Worm (Caenorhabditis elegans): ENCODE results near the gene dao-2.

dao-2 gene

DNA sequence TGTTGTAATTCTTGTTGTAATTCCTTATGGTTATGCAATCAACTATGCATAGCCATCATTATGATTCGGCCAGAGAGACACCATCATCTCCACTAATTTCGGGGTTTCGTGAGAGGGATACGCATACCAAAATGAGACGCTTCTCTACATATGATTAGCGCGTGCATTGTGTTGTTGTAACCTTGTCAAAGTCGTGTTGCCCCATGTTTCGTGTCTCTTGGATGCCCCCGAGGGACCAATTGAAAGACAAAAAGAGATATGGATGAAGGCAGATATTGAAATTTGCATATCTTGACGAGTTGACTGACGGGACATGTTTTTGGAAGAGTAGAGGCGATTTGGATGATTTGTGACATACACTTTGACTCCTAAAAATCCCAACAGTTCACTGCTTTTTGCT lies 16.6 kb downstream of the dao-2 start:
- TF ChIP-seq rnt-1 (tag; optimal IDR thresholded peaks at IDR 0.05), result no peak
- peak; percentile 28 for TF ChIP-seq lin-14 (GFP tag; optimal IDR thresholded peaks at IDR 0.05)

DNA sequence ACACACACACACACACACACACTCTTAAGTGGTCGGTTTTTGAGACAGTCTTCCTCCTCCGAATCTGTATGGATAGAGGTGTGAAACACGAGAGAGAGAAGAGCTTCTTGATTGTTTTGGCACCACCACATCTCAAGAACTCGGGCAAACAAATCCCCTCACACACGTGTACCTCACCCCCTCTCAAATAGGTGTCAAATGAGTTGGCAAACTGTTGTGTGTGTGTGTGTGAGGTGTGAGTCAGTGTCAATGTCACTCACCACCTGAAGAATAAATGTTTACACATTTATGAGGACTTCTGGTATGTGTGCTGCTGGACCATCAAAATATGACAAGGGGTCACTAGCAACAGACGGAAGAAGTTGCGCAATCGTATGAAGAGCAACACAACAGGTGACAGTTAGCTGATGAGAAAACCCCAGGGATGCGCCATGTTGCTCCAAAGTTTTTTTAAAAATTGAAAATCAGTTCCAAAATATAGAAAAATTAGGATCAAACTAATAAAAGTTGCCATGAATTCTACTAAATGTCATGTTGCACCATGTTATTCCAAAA lies 17.2 kb downstream of the dao-2 start:
- TF ChIP-seq lin-13 (GFP tag; optimal IDR thresholded peaks at IDR 0.05), result no peak
- TF ChIP-seq unc-30 (tag; optimal IDR thresholded peaks at IDR 0.05), result no peak
- no peak for TF ChIP-seq mdl-1 (tag; optimal IDR thresholded peaks at IDR 0.05)
- no peak for TF ChIP-seq lsy-2 (tag; optimal IDR thresholded peaks at IDR 0.05)
- TF ChIP-seq nhr-47 (tag; optimal IDR thresholded peaks at IDR 0.05), result no peak
- TF ChIP-seq egl-13 (tag; optimal IDR thresholded peaks at IDR 0.05), result no peak

DNA sequence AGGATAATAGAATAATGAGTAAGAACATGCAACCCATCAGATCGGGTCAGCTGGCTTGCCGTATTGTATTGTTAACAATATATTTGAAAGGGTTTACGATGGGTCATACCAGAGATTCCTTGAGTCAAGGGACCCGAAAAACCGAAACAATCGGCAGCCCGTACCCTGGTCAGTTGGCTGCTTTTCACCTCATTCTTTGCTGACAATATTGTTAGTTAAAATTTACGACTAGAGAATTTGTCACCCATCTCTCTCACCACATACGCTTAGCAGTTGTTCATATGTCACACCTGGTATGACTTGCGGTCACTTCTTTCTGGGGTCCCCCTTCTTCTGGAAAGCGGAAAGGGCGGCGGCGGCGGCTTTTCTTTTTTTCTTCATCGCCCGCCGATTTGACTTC lies 18.3 kb downstream of the dao-2 start:
- TF ChIP-seq ceh-63 (GFP tag; optimal IDR thresholded peaks at IDR 0.05) (no peak), swsn-7 (tag; optimal IDR thresholded peaks at IDR 0.05) (no peak), xbp-1 (tag; optimal IDR thresholded peaks at IDR 0.05) (no peak), lir-3 (tag; optimal IDR thresholded peaks at IDR 0.05; ENCODE audit: poor library complexity) (no peak), tlp-1 (tag; optimal IDR thresholded peaks at IDR 0.05) (no peak), Y116A8C.19 (tag; optimal IDR thresholded peaks at IDR 0.05; ENCODE audit: borderline replicate concordance) (no peak), ceh-82 (tag; optimal IDR thresholded peaks at IDR 0.05) (no peak), aly-2 (tag; optimal IDR thresholded peaks at IDR 0.05) (no peak), lin-39 (tag; optimal IDR thresholded peaks at IDR 0.05) (no peak), nhr-85 (tag) (no peak), blmp-1 (tag; optimal IDR thresholded peaks at IDR 0.05) (no peak), zag-1 (tag; optimal IDR thresholded peaks at IDR 0.05) (no peak)

DNA sequence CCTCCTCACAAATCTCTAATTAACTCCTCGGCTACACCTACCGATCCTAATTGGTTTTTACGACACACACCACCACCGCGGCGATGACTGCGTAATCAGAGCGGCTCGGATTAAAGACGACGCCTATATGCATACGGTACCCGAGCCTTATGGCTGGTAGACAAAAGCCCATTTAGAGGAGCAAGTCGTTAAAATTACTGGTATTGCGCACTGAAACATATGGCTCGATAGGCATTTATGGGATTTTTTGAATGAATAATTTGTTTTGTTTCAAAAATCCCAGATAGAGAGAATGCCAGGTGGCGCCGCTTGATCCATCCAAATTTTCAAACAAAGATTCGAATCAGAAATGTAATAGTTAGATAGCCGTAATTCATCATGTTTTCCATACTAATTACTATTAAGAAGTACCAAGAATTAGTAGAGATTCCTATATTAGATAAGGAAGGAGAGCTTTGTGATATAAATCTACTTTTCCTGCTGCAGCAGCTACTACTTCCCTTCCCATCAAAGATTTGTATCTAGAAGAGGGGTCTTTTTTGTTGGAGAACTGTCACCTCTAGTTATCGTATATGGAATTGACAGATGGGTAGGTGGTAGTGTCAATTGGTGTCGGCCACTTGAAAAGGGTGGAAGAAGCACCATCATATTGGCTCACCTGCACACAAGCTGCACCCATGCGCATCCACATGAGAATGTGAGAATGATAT lies 20.6 kb downstream of the dao-2 start:
- peak; percentile 69 for TF ChIP-seq nhr-85 (tag)
- TF ChIP-seq lin-14 (GFP tag; optimal IDR thresholded peaks at IDR 0.05), result peak; percentile 28
- no peak for TF ChIP-seq dpl-1 (GFP tag; optimal IDR thresholded peaks at IDR 0.05)
- no peak for TF ChIP-seq efl-1 (optimal IDR thresholded peaks at IDR 0.05)
- TF ChIP-seq efl-1 (GFP tag; optimal IDR thresholded peaks at IDR 0.05 in 1 of 2), result peak in 1 of 2 experiments; percentile 52
- no peak for TF ChIP-seq nhr-84 (tag; optimal IDR thresholded peaks at IDR 0.05)
- TF ChIP-seq C16A3.4 (tag; optimal IDR thresholded peaks at IDR 0.05), result no peak

DNA sequence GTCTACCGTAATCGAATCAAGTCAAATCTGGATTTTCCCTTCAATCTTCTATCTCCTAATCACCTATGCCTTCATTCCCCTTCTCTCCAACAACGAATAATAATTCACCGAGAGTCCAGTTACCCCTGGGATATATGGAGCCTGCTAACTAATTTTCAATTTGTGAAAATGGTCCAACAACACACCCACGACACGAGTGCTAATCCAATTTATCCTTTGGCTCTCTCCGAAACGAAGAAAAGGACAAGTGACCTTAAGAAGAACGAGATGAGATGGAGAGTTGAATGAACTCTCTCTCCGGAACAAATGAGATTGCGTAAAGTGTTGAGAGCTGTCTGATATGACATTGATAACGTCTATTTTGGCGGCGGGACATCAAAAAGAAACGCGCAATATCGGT lies 21.6 kb downstream of the dao-2 start:
- TF ChIP-seq efl-1 (optimal IDR thresholded peaks at IDR 0.05) (no peak), efl-1 (GFP tag; optimal IDR thresholded peaks at IDR 0.05 in 1 of 2) (peak in 1 of 2 experiments; percentile 16), ztf-4 (tag; optimal IDR thresholded peaks at IDR 0.05) (no peak), unc-130 (tag; optimal IDR thresholded peaks at IDR 0.05) (no peak), snpc-4 (tag; optimal IDR thresholded peaks at IDR 0.05) (no peak), ceh-88 (GFP tag; IDR thresholded peaks at IDR 0.05) (no peak), lin-14 (GFP tag; optimal IDR thresholded peaks at IDR 0.05) (peak; percentile 39)

DNA sequence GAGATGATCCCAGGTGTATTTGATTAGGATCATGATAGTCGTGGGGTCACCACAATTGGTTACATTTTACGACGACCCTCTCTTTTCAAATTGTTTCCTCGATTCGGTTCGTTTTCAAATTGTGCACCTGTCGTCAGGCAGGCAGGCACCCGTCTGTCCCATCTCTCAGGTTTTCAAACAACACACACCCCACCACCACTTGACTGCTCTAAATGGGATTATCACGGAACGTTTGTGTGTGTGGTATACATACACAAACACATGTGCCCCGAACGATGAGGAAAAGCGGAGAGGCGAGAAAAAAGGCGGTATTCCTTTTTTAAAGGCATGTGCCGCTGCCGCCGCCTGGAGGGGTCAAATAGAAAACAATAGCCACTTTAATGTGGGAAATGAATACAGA lies 22.6 kb downstream of the dao-2 start:
- no peak for TF ChIP-seq nhr-237 (tag; optimal IDR thresholded peaks at IDR 0.05)
- TF ChIP-seq xbp-1 (tag; optimal IDR thresholded peaks at IDR 0.05), result no peak
- TF ChIP-seq grh-1 (GFP tag; IDR thresholded peaks at IDR 0.05), result no peak
- no peak for TF ChIP-seq snu-23 (GFP tag; optimal IDR thresholded peaks at IDR 0.05)
- TF ChIP-seq nhr-11 (tag; optimal IDR thresholded peaks at IDR 0.05), result no peak
- no peak for TF ChIP-seq unc-130 (tag; optimal IDR thresholded peaks at IDR 0.05)
- no peak for TF ChIP-seq egl-27 (tag; optimal IDR thresholded peaks at IDR 0.05)
- TF ChIP-seq alr-1 (tag; optimal IDR thresholded peaks at IDR 0.05; ENCODE audit: borderline replicate concordance), result no peak
- TF ChIP-seq vab-15 (tag; optimal IDR thresholded peaks at IDR 0.05), result no peak
- no peak for TF ChIP-seq nhr-12 (tag; optimal IDR thresholded peaks at IDR 0.05)
- no peak for TF ChIP-seq unc-30 (tag; optimal IDR thresholded peaks at IDR 0.05)
- TF ChIP-seq ceh-82 (tag; optimal IDR thresholded peaks at IDR 0.05), result no peak
- no peak for TF ChIP-seq nhr-19 (GFP tag; conservative IDR thresholded peaks at IDR 0.05)
- TF ChIP-seq ama-1 (optimal IDR thresholded peaks at IDR 0.05), result no peak
- no peak for TF ChIP-seq lin-13 (GFP tag; optimal IDR thresholded peaks at IDR 0.05)
- TF ChIP-seq ces-1 (GFP tag; optimal IDR thresholded peaks at IDR 0.05), result no peak
- TF ChIP-seq lin-15B (tag; optimal IDR thresholded peaks at IDR 0.05), result no peak
- no peak for TF ChIP-seq lin-35 (GFP tag; optimal IDR thresholded peaks at IDR 0.05)
- no peak for TF ChIP-seq zip-4 (GFP tag; optimal IDR thresholded peaks at IDR 0.05)
- TF ChIP-seq C16A3.4 (tag; optimal IDR thresholded peaks at IDR 0.05), result no peak

Data from whole organism, L1 larva.